Fruit fly (Drosophila melanogaster) whole organism, embryonic: Measurements from ENCODE around the gene CG17819.

Source experiments
- Ada2b ChIP-seq: fragments of 200-800 bp; sonication (Bioruptor generic); IDR thresholded peaks from 2 replicates; pipeline ENCODE4 v1.3.6; 2022; ENCODE audit warnings: missing biosample characterization, missing genetic modification characterization
- CG10147 ChIP-seq: fragments of 200-800 bp; sonication (Bioruptor generic); optimal IDR thresholded peaks from 2 replicates; lab custom pipeline; 2019; ENCODE audit warnings: missing biosample characterization, mild to moderate bottlenecking, missing genetic modification characterization, moderate library complexity
- CG12299 ChIP-seq: fragments of 200-800 bp; sonication (Bioruptor generic); optimal IDR thresholded peaks from 2 replicates; lab custom pipeline; 2018; ENCODE audit warnings: missing biosample characterization, mild to moderate bottlenecking, missing genetic modification characterization
- CG12391 ChIP-seq: fragments of 200-800 bp; sonication (Bioruptor generic); optimal IDR thresholded peaks from 3 replicates; lab custom pipeline; 2018; ENCODE audit warnings: missing biosample characterization, mild to moderate bottlenecking, missing genetic modification characterization, moderate library complexity
- CG13287 ChIP-seq: fragments of 200-800 bp; sonication (Bioruptor generic); IDR thresholded peaks from 2 replicates; pipeline ENCODE4 v1.3.6; 2022; ENCODE audit warnings: missing biosample characterization, missing genetic modification characterization; ENCODE audit not compliant: partially characterized antibody
- CG16779 ChIP-seq: fragments of 200-800 bp; sonication (Bioruptor generic); IDR thresholded peaks from 2 replicates; pipeline ENCODE4 v1.3.6; 2022; ENCODE audit warnings: missing biosample characterization, missing genetic modification characterization
- CG17568 ChIP-seq: fragments of 200-800 bp; sonication (Bioruptor generic); optimal IDR thresholded peaks from 2 replicates; lab custom pipeline; 2018; ENCODE audit warnings: missing biosample characterization, mild to moderate bottlenecking, missing genetic modification characterization, moderate library complexity
- CG18619 ChIP-seq: fragments of 200-800 bp; sonication (Bioruptor generic); optimal IDR thresholded peaks from 3 replicates; lab custom pipeline; 2017; ENCODE audit warnings: missing biosample characterization, mild to moderate bottlenecking, missing genetic modification characterization
- CG2202 ChIP-seq: fragments of 200-800 bp; sonication (Bioruptor generic); optimal IDR thresholded peaks from 2 replicates; lab custom pipeline; 2018; ENCODE audit warnings: missing biosample characterization, mild to moderate bottlenecking, missing genetic modification characterization
- CG3407 ChIP-seq: fragments of 200-800 bp; sonication (Bioruptor generic); optimal IDR thresholded peaks from 2 replicates; lab custom pipeline; 2018; ENCODE audit warnings: missing biosample characterization, mild to moderate bottlenecking, missing genetic modification characterization
- CG34376 ChIP-seq: fragments of 200-800 bp; sonication (Bioruptor generic); optimal IDR thresholded peaks from 2 replicates; lab custom pipeline; 2018; ENCODE audit warnings: missing biosample characterization, mild to moderate bottlenecking, missing genetic modification characterization
- CG3838 ChIP-seq: fragments of 200-800 bp; sonication (Bioruptor generic); optimal IDR thresholded peaks from 3 replicates; lab custom pipeline; 2016; ENCODE audit warnings: missing biosample characterization, missing genetic modification characterization
- CG6813 ChIP-seq: fragments of 200-800 bp; sonication (Bioruptor generic); optimal IDR thresholded peaks from 2 replicates; lab custom pipeline; 2017; ENCODE audit warnings: missing biosample characterization, missing genetic modification characterization, mild to moderate bottlenecking, moderate library complexity, missing genetic modification reagents
- CG6854 ChIP-seq: fragments of 200-800 bp; sonication (Bioruptor generic); optimal IDR thresholded peaks from 3 replicates; lab custom pipeline; 2017; ENCODE audit warnings: missing biosample characterization, mild to moderate bottlenecking, missing genetic modification characterization
- CG7556 ChIP-seq: fragments of 200-800 bp; sonication (Bioruptor generic); optimal IDR thresholded peaks from 2 replicates; lab custom pipeline; 2017; ENCODE audit warnings: missing biosample characterization, mild to moderate bottlenecking, missing genetic modification characterization
- CG7745 ChIP-seq: fragments of 200-800 bp; sonication (Bioruptor generic); optimal IDR thresholded peaks from 2 replicates; lab custom pipeline; 2018; ENCODE audit warnings: missing biosample characterization, mild to moderate bottlenecking, missing genetic modification characterization, moderate library complexity
- CG8089 ChIP-seq: fragments of 200-800 bp; sonication (Bioruptor generic); optimal IDR thresholded peaks from 3 replicates; lab custom pipeline; 2016; ENCODE audit warnings: missing biosample characterization, missing genetic modification characterization
- CG9876 ChIP-seq: fragments of 200-800 bp; sonication (Bioruptor generic); optimal IDR thresholded peaks from 2 replicates; lab custom pipeline; 2016; ENCODE audit warnings: missing biosample characterization, missing genetic modification characterization
- CG9932 ChIP-seq: fragments of 200-800 bp; sonication (Bioruptor generic); IDR thresholded peaks from 2 replicates; pipeline ENCODE4 v1.3.6; 2022; ENCODE audit warnings: missing biosample characterization, missing genetic modification characterization
- CoRest ChIP-seq: fragments of 200-800 bp; sonication (Bioruptor generic); optimal IDR thresholded peaks from 3 replicates; lab custom pipeline; 2018; ENCODE audit warnings: missing biosample characterization, mild to moderate bottlenecking, missing genetic modification characterization, moderate library complexity
- Dbx ChIP-seq: fragments of 200-800 bp; sonication (Bioruptor generic); IDR thresholded peaks from 3 replicates; pipeline ENCODE4 v1.3.6; 2022; ENCODE audit warnings: missing biosample characterization, missing genetic modification characterization
- Dek ChIP-seq: fragments of 200-800 bp; sonication (Bioruptor generic); optimal IDR thresholded peaks from 3 replicates; lab custom pipeline; 2019; ENCODE audit warnings: missing biosample characterization, mild to moderate bottlenecking, missing genetic modification characterization, moderate library complexity
- Eip74EF ChIP-seq, 2 experiments: fragments of 200-800 bp in 1 of 2; fragments of >200 bp in 1 of 2; sonication (Bioruptor generic) in 1 of 2; optimal IDR thresholded peaks; 2 replicates each; lab custom pipeline; 2017 to 2019; ENCODE audit warnings: missing biosample characterization in 2 of 2, missing genetic modification characterization in 2 of 2, mild to moderate bottlenecking in 1 of 2, moderate library complexity in 1 of 2
- Fer3 ChIP-seq: fragments of 200-800 bp; sonication (Bioruptor generic); optimal IDR thresholded peaks from 2 replicates; lab custom pipeline; 2018; ENCODE audit warnings: missing biosample characterization, mild to moderate bottlenecking, missing genetic modification characterization, moderate library complexity
- H15 ChIP-seq: fragments of 200-800 bp; sonication (Bioruptor generic); IDR thresholded peaks from 3 replicates; pipeline ENCODE4 v1.3.6; 2022; ENCODE audit warnings: missing biosample characterization, missing genetic modification characterization
- Hand ChIP-seq: fragments of 200-800 bp; sonication (Bioruptor generic); optimal IDR thresholded peaks from 2 replicates; lab custom pipeline; 2017; ENCODE audit warnings: mild to moderate bottlenecking, missing biosample characterization, missing genetic modification reagents, missing genetic modification characterization
- Hmr ChIP-seq: fragments of 200-800 bp; sonication (Bioruptor generic); optimal IDR thresholded peaks from 3 replicates; lab custom pipeline; 2017; ENCODE audit warnings: mild to moderate bottlenecking, missing biosample characterization, missing genetic modification reagents, missing genetic modification characterization
- Myb ChIP-seq: fragments of 200-800 bp; sonication (Bioruptor generic); optimal IDR thresholded peaks from 2 replicates; lab custom pipeline; 2016; ENCODE audit warnings: missing biosample characterization, missing genetic modification characterization
- Nf-YC ChIP-seq: fragments of 200-800 bp; optimal IDR thresholded peaks from 3 replicates; lab custom pipeline; 2019; ENCODE audit warnings: missing biosample characterization, mild to moderate bottlenecking, missing genetic modification characterization, moderate library complexity
- Pdp1 ChIP-seq, 2 experiments: fragments of 200-800 bp; sonication (Bioruptor generic); optimal IDR thresholded peaks; 3 replicates each; lab custom pipeline; 2016; ENCODE audit warnings: missing biosample characterization in 2 of 2, missing genetic modification characterization in 2 of 2, mild to moderate bottlenecking in 1 of 2, moderate library complexity in 1 of 2
- Rx ChIP-seq: fragments of 200-800 bp; sonication (Bioruptor generic); IDR thresholded peaks from 2 replicates; pipeline ENCODE4 v1.3.6; 2022; ENCODE audit warnings: missing biosample characterization, missing genetic modification characterization
- Xbp1 ChIP-seq: fragments of 200-800 bp; sonication (Bioruptor generic); optimal IDR thresholded peaks from 3 replicates; lab custom pipeline; 2016; ENCODE audit warnings: missing biosample characterization, mild to moderate bottlenecking, missing genetic modification characterization
- YL-1 ChIP-seq: fragments of 200-800 bp; sonication (Bioruptor generic); optimal IDR thresholded peaks from 3 replicates; lab custom pipeline; 2017; ENCODE audit warnings: missing biosample characterization, mild to moderate bottlenecking, missing genetic modification characterization
- bab2 ChIP-seq: fragments of 200-800 bp; sonication (Bioruptor generic); optimal IDR thresholded peaks from 2 replicates; lab custom pipeline; 2016; ENCODE audit warnings: missing biosample characterization, missing genetic modification characterization
- chn ChIP-seq: fragments of 200-800 bp; sonication (Bioruptor generic); optimal IDR thresholded peaks from 2 replicates; lab custom pipeline; 2016; ENCODE audit warnings: missing biosample characterization, missing genetic modification characterization
- crc ChIP-seq: fragments of 200-800 bp; sonication (Bioruptor generic); optimal IDR thresholded peaks from 2 replicates; lab custom pipeline; 2016; ENCODE audit warnings: missing biosample characterization, missing genetic modification characterization
- disco-r ChIP-seq: fragments of 200-800 bp; sonication (Bioruptor generic); optimal IDR thresholded peaks from 2 replicates; lab custom pipeline; 2016; ENCODE audit warnings: missing biosample characterization, missing genetic modification characterization
- dm ChIP-seq: fragments of 200-800 bp; sonication (Bioruptor generic); optimal IDR thresholded peaks from 3 replicates; lab custom pipeline; 2016; ENCODE audit warnings: missing biosample characterization, missing genetic modification characterization
- ewg ChIP-seq: fragments of 200-800 bp; sonication (Bioruptor generic); optimal IDR thresholded peaks from 3 replicates; lab custom pipeline; 2017; ENCODE audit warnings: mild to moderate bottlenecking, missing biosample characterization, missing genetic modification reagents, missing genetic modification characterization
- fd102C ChIP-seq: fragments of 200-800 bp; sonication (Bioruptor generic); optimal IDR thresholded peaks from 2 replicates; lab custom pipeline; 2018; ENCODE audit warnings: missing biosample characterization, mild to moderate bottlenecking, missing genetic modification characterization, moderate library complexity
- gce ChIP-seq: fragments of 200-800 bp; sonication (Bioruptor generic); IDR thresholded peaks from 3 replicates; pipeline ENCODE4 v1.3.6; 2022; ENCODE audit warnings: missing biosample characterization, missing genetic modification characterization
- gro ChIP-seq: fragments of 200-800 bp; sonication (Bioruptor generic); optimal IDR thresholded peaks from 2 replicates; lab custom pipeline; 2016; ENCODE audit warnings: missing biosample characterization, missing genetic modification characterization
- knrl ChIP-seq: fragments of 200-800 bp; sonication (Bioruptor generic); IDR thresholded peaks from 3 replicates; pipeline ENCODE4 v1.3.6; 2022; ENCODE audit warnings: missing biosample characterization, missing genetic modification characterization; ENCODE audit not compliant: partially characterized antibody
- nau ChIP-seq: fragments of 200-800 bp; sonication (Bioruptor generic); optimal IDR thresholded peaks from 3 replicates; lab custom pipeline; 2017; ENCODE audit warnings: missing biosample characterization, mild to moderate bottlenecking, missing genetic modification characterization, missing genetic modification reagents
- nerfin-2 ChIP-seq: fragments of 200-800 bp; sonication (Bioruptor generic); IDR thresholded peaks from 2 replicates; pipeline ENCODE4 v1.3.6; 2022; ENCODE audit warnings: missing biosample characterization, missing genetic modification characterization; ENCODE audit not compliant: partially characterized antibody
- sim ChIP-seq: fragments of 200-800 bp; sonication (Bioruptor generic); IDR thresholded peaks from 2 replicates; pipeline ENCODE4 v1.3.6; 2022; ENCODE audit warnings: missing biosample characterization, missing genetic modification characterization
- sisA ChIP-seq: fragments of 200-800 bp; sonication (Bioruptor generic); IDR thresholded peaks from 2 replicates; pipeline ENCODE4 v1.3.6; 2022; ENCODE audit warnings: missing biosample characterization, missing genetic modification characterization
- slbo ChIP-seq: fragments of 200-800 bp; sonication (Bioruptor generic); IDR thresholded peaks from 2 replicates; pipeline ENCODE4 v1.3.6; 2022; ENCODE audit warnings: missing biosample characterization, missing genetic modification characterization
- sqz ChIP-seq: fragments of 200-800 bp; sonication (Bioruptor generic); optimal IDR thresholded peaks from 3 replicates; lab custom pipeline; 2018; ENCODE audit warnings: missing biosample characterization, mild to moderate bottlenecking, missing genetic modification characterization
- tna ChIP-seq: fragments of 200-800 bp; sonication (Bioruptor generic); IDR thresholded peaks from 2 replicates; pipeline ENCODE4 v1.3.6; 2022; ENCODE audit warnings: missing biosample characterization, missing genetic modification characterization; ENCODE audit not compliant: partially characterized antibody
- tx ChIP-seq: fragments of 200-800 bp; sonication (Bioruptor generic); optimal IDR thresholded peaks from 2 replicates; lab custom pipeline; 2016; ENCODE audit warnings: missing biosample characterization, missing genetic modification characterization

The CG17819 gene

DNA sequence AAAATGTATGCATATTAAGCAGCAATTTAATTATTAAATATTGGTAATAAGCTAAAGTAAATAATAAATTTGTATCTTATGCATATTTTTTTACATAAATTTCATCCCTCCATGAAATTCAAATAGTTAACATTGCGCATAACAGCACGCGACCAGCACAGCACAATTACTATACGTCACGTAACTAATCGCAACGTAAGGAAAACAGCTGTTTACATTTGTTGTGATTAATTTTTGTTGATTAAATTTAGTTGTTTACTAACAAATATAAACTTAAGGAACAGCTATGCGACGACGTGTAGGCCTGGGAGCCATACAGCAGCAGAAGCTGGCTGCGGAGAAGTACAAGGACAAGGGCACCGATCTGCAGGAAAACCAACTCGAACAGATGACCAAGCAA is 20.4 kb downstream of the CG17819 start, which contains the start of gene lsn (continued):
- TF ChIP-seq CG7745 (tag; lab: Kevin White, UChicago) (no peak), CG6854 (no peak), CG3838 (peak; percentile 13), Hand (no peak), bab2 (GFP tag; lab: Kevin White, UChicago) (no peak), CG6813 (GFP tag; lab: Kevin White, UChicago) (no peak), tx (GFP tag; lab: Kevin White, UChicago) (no peak), gro (GFP tag; lab: Kevin White, UChicago) (no peak), CG17568 (GFP tag; lab: Kevin White, UChicago) (peak; percentile 73), CG34376 (GFP tag; lab: Kevin White, UChicago) (peak; percentile 37), sqz (GFP tag; lab: Kevin White, UChicago) (no peak), CG10147 (GFP tag; lab: Kevin White, UChicago) (peak; percentile 14), CG3407 (peak; percentile 9), sisA (GFP tag; lab: Robert Waterston, UW) (no peak), disco-r (GFP tag; lab: Kevin White, UChicago) (no peak), chn (no peak), Dek (tag; lab: Kevin White, UChicago) (no peak), Xbp1 (GFP tag; lab: Kevin White, UChicago) (no peak), Dbx (GFP tag; lab: Robert Waterston, UW) (no peak; the same call in 2 of the 3 replicates), nau (peak; percentile 35), H15 (no peak), Ada2b (GFP tag; lab: Robert Waterston, UW) (no peak), CG13287 (GFP tag; lab: Robert Waterston, UW) (no peak), YL-1 (GFP tag; lab: Kevin White, UChicago) (peak; percentile 1), CG12299 (tag; lab: Kevin White, UChicago) (no peak), CG7556 (GFP tag; lab: Kevin White, UChicago) (peak; percentile 17), fd102C (GFP tag; lab: Kevin White, UChicago) (no peak), knrl (GFP tag; lab: Robert Waterston, UW) (no peak), Pdp1 (GFP tag; optimal IDR thresholded peaks at IDR 0.05; lab: Kevin White, UChicago) (peak in 1 of 2 experiments; percentile 16), gce (GFP tag; lab: Robert Waterston, UW) (no peak), nerfin-2 (no peak), CG16779 (GFP tag; lab: Robert Waterston, UW) (no peak), tna (GFP tag; lab: Robert Waterston, UW) (no peak), CG9932 (GFP tag; lab: Robert Waterston, UW) (no peak), crc (no peak), CG8089 (GFP tag; lab: Kevin White, UChicago) (no peak), CG9876 (GFP tag; lab: Kevin White, UChicago) (no peak), Hmr (peak; percentile 11), CoRest (peak; percentile 32), Eip74EF (GFP tag; optimal IDR thresholded peaks at IDR 0.05; lab: Kevin White, UChicago) (no peak), sim (GFP tag; lab: Robert Waterston, UW) (no peak), Fer3 (tag; lab: Kevin White, UChicago) (peak; percentile 4), Myb (no peak), CG18619 (GFP tag; lab: Kevin White, UChicago) (no peak), ewg (GFP tag; lab: Kevin White, UChicago) (peak; percentile 22), slbo (GFP tag; lab: Robert Waterston, UW) (no peak), Nf-YC (tag; lab: Kevin White, UChicago) (no peak), CG2202 (peak; percentile 51), dm (no peak), Rx (GFP tag; lab: Robert Waterston, UW) (no peak), CG12391 (tag; lab: Kevin White, UChicago) (peak; percentile 13)
